Worm (Caenorhabditis elegans): ENCODE results near the gene srsx-38.

ce11 chrV:15841095-15841494 lies 33.8 kb upstream of the srsx-38 start, which contains the start of gene srh-149:
- TF ChIP-seq tbx-2 (tag; optimal IDR thresholded peaks at IDR 0.05) (no peak), pqm-1 (tag; optimal IDR thresholded peaks at IDR 0.05) (no peak), ceh-6 (GFP tag; optimal IDR thresholded peaks at IDR 0.05) (no peak)

Data from whole organism, late embryonic.